Fruit fly (Drosophila melanogaster): ENCODE results near the gene myo.

Gene myo

DNA sequence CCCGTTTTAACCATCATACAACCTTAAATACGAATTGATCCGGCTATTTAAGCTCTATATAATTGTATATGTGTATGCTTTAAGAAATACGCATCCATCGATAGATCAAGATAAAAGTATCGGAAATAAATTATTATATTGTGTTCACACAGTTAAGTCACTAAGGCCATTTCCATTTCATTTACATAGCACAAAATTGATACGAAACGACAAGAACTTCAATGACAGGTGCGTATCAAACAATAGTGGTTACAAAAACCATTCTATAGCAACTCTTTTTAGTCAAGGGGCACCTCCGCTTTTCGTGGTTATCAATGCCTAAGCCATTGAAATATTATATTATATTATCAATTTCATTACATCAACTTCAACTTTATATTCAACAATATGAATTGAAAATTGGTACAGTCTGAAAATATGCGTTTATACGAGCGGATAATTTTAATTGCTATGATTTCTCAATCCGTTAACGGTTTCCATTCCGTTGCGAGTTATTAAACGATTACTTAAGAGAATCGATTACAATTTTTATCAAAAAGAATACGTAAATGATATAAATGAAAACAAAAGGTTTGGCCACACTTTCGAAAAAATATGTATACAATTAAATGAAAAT lies 32.7 kb downstream of the myo start, which contains the start of the genes CG46466 and Slip1 (continued):
- TF ChIP-seq CG16863 (GFP tag; optimal IDR thresholded peaks at IDR 0.05) (no peak), Rx (GFP tag; IDR thresholded peaks at IDR 0.05) (no peak), sens (GFP tag) (peak; percentile 65), cad (GFP tag; optimal IDR thresholded peaks at IDR 0.05) (no peak), vnd (GFP tag; IDR thresholded peaks at IDR 0.05; ENCODE audit: partially characterized antibody) (0 out of 3 replicates have a peak, but pooled peaks have one; percentile 45), CG17361 (GFP tag; IDR thresholded peaks at IDR 0.05) (peak; percentile 78; the same call in 1 of the 3 replicates), CG12942 (GFP tag; optimal IDR thresholded peaks at IDR 0.05) (peak; percentile 6), Scr (GFP tag; IDR thresholded peaks at IDR 0.05; ENCODE audit: partially characterized antibody) (peak; percentile 34; the same call in 1 of the 2 replicates), C15 (GFP tag; IDR thresholded peaks at IDR 0.05) (no peak), CG6689 (GFP tag; IDR thresholded peaks at IDR 0.05) (no peak), sd (tag; optimal IDR thresholded peaks at IDR 0.05) (no peak), CG33557 (GFP tag; optimal IDR thresholded peaks at IDR 0.05) (peak; percentile 29), Dfd (GFP tag; optimal IDR thresholded peaks at IDR 0.05) (peak in 1 of 2 experiments; percentile 75), Side (GFP tag; optimal IDR thresholded peaks at IDR 0.05) (no peak), fu2 (GFP tag; optimal IDR thresholded peaks at IDR 0.05) (no peak), slou (GFP tag; optimal IDR thresholded peaks at IDR 0.05) (no peak), dpn (GFP tag; optimal IDR thresholded peaks at IDR 0.05) (peak in 1 of 2 experiments; percentile 18), phol (tag; optimal IDR thresholded peaks at IDR 0.05) (peak; percentile 60), peb (GFP tag; IDR thresholded peaks at IDR 0.05) (no peak), CG13287 (GFP tag; IDR thresholded peaks at IDR 0.05; ENCODE audit: partially characterized antibody) (no peak), CG9797 (GFP tag; optimal IDR thresholded peaks at IDR 0.05) (peak; percentile 24), CG18011 (GFP tag; optimal IDR thresholded peaks at IDR 0.05) (no peak), Hr3 (GFP tag; optimal IDR thresholded peaks at IDR 0.05) (peak; percentile 8), croc (GFP tag; conservative IDR thresholded peaks at IDR 0.05) (no peak), CG5953 (GFP tag; IDR thresholded peaks at IDR 0.05) (no peak), kah (GFP tag; optimal IDR thresholded peaks at IDR 0.05) (no peak), CG8290 (GFP tag; optimal IDR thresholded peaks at IDR 0.05) (peak; percentile 15), CG8290 (tag; optimal IDR thresholded peaks at IDR 0.05) (peak in 1 of 2 experiments; percentile 23), HLH54F (GFP tag; optimal IDR thresholded peaks at IDR 0.05) (peak; percentile 8), CG30020 (tag; optimal IDR thresholded peaks at IDR 0.05) (peak; percentile 99), D19A (tag; optimal IDR thresholded peaks at IDR 0.05) (peak; percentile 36), pfk (GFP tag; optimal IDR thresholded peaks at IDR 0.05) (peak; percentile 3), pnt (GFP tag; optimal IDR thresholded peaks at IDR 0.05) (peak; percentile 13), CG10267 (tag; optimal IDR thresholded peaks at IDR 0.05) (peak; percentile 25), CG18262 (tag; optimal IDR thresholded peaks at IDR 0.05) (peak; percentile 32), slbo (GFP tag; IDR thresholded peaks at IDR 0.05) (no peak), chn (GFP tag; optimal IDR thresholded peaks at IDR 0.05) (no peak), CG12659 (GFP tag; optimal IDR thresholded peaks at IDR 0.05) (peak; percentile 52), pzg (GFP tag; optimal IDR thresholded peaks at IDR 0.05) (peak; percentile 30), Sin3A (optimal IDR thresholded peaks at IDR 0.05) (no peak), Tbp (GFP tag; optimal IDR thresholded peaks at IDR 0.05) (no peak), CG11723 (GFP tag; optimal IDR thresholded peaks at IDR 0.05) (peak; percentile 93), caup (GFP tag; optimal IDR thresholded peaks at IDR 0.05; ENCODE audit: severe bottlenecking) (no peak), CG12155 (GFP tag; optimal IDR thresholded peaks at IDR 0.05) (peak; percentile 13), YL-1 (GFP tag; optimal IDR thresholded peaks at IDR 0.05) (no peak), CG7357 (GFP tag; IDR thresholded peaks at IDR 0.05) (peak; percentile 94), Ravus (GFP tag; IDR thresholded peaks at IDR 0.05) (no peak), CG2120 (GFP tag; optimal IDR thresholded peaks at IDR 0.05) (peak; percentile 17), CHES-1-like (GFP tag; optimal IDR thresholded peaks at IDR 0.05) (no peak), Hmr (GFP tag; optimal IDR thresholded peaks at IDR 0.05) (no peak), CG4404 (GFP tag; IDR thresholded peaks at IDR 0.05) (no peak)
